Worm (Caenorhabditis elegans) whole organism, L2 larva: ENCODE data around the gene K09D9.3.

ENCODE experiments used
- F13H6.1 ChIP-seq: sonication (generic microtip); optimal IDR thresholded peaks from 2 replicates; lab custom pipeline; 2016; ENCODE audit warnings: missing genetic modification characterization, missing compliant biosample characterization
- R02D3.7 ChIP-seq: fragments of 150-350 bp; optimal IDR thresholded peaks from 2 replicates; lab custom pipeline; 2014; ENCODE audit warnings: missing biosample characterization, missing genetic modification characterization
- Y55F3AM.14 ChIP-seq: fragments of 200-800 bp; sonication (Bioruptor generic); optimal IDR thresholded peaks from 2 replicates; lab custom pipeline; 2018; ENCODE audit warnings: mild to moderate bottlenecking, missing genetic modification characterization, missing compliant biosample characterization
- alr-1 ChIP-seq: fragments of 150-350 bp; optimal IDR thresholded peaks from 2 replicates; lab custom pipeline; 2014; ENCODE audit warnings: missing biosample characterization, missing genetic modification characterization
- aly-2 ChIP-seq: fragments of 150-350 bp; optimal IDR thresholded peaks from 2 replicates; lab custom pipeline; 2014; ENCODE audit warnings: missing biosample characterization, missing genetic modification characterization
- blmp-1 ChIP-seq: sonication (generic microtip); optimal IDR thresholded peaks from 2 replicates; lab custom pipeline; 2017; ENCODE audit warnings: missing genetic modification characterization, mild to moderate bottlenecking, missing compliant biosample characterization, antibody characterized with exemption, moderate library complexity; ENCODE audit not compliant: insufficient read depth
- ceh-16 ChIP-seq: fragments of 150-350 bp; optimal IDR thresholded peaks from 2 replicates; lab custom pipeline; 2014; ENCODE audit warnings: missing biosample characterization, missing genetic modification characterization
- crh-2 ChIP-seq: sonication (generic microtip); optimal IDR thresholded peaks from 2 replicates; lab custom pipeline; 2017; ENCODE audit warnings: missing biosample characterization, missing genetic modification characterization
- egl-27 ChIP-seq: sonication (generic microtip); optimal IDR thresholded peaks from 3 replicates; lab custom pipeline; 2017; ENCODE audit warnings: missing biosample characterization, missing genetic modification reagents, missing genetic modification characterization
- elt-1 ChIP-seq: fragments of 150-350 bp; optimal IDR thresholded peaks from 2 replicates; lab custom pipeline; 2014; ENCODE audit warnings: missing biosample characterization, missing genetic modification characterization
- elt-3 ChIP-seq: sonication (generic microtip); optimal IDR thresholded peaks from 2 replicates; lab custom pipeline; 2017; ENCODE audit warnings: missing biosample characterization, missing genetic modification characterization
- fos-1 ChIP-seq: fragments of 150-350 bp; optimal IDR thresholded peaks from 2 replicates; lab custom pipeline; 2014; ENCODE audit warnings: missing biosample characterization, missing genetic modification characterization
- lin-11 ChIP-seq: fragments of 150-350 bp; sonication (generic microtip); optimal IDR thresholded peaks from 2 replicates; lab custom pipeline; 2014; ENCODE audit warnings: missing biosample characterization, missing genetic modification characterization, inconsistent platforms, mixed read lengths
- lin-39 ChIP-seq: fragments of 150-350 bp; optimal IDR thresholded peaks from 2 replicates; lab custom pipeline; 2014; ENCODE audit warnings: missing biosample characterization, missing genetic modification reagents, missing genetic modification characterization
- lsy-2 ChIP-seq, 2 experiments: fragments of 150-350 bp in 1 of 2; sonication (generic microtip) in 1 of 2; optimal IDR thresholded peaks; 2 replicates each; lab custom pipeline; 2014 to 2017; ENCODE audit warnings: missing biosample characterization in 2 of 2, missing genetic modification characterization in 2 of 2
- mab-5 ChIP-seq: fragments of 150-350 bp; optimal IDR thresholded peaks from 2 replicates; lab custom pipeline; 2014; ENCODE audit warnings: missing biosample characterization, missing genetic modification characterization
- mbf-1 ChIP-seq: sonication (generic microtip); optimal IDR thresholded peaks from 2 replicates; lab custom pipeline; 2017; ENCODE audit warnings: missing biosample characterization, missing genetic modification characterization
- mdl-1 ChIP-seq, 2 experiments: fragments of 150-350 bp in 1 of 2; sonication (generic microtip) in 1 of 2; optimal IDR thresholded peaks; 2 replicates each; lab custom pipeline; 2017; ENCODE audit warnings: missing biosample characterization in 2 of 2, missing genetic modification characterization in 2 of 2
- nhr-10 ChIP-seq: sonication (generic microtip); optimal IDR thresholded peaks from 2 replicates; lab custom pipeline; 2017; ENCODE audit warnings: missing biosample characterization, missing genetic modification characterization
- nhr-12 ChIP-seq: fragments of 150-350 bp; optimal IDR thresholded peaks from 2 replicates; lab custom pipeline; 2014; ENCODE audit warnings: missing biosample characterization, missing genetic modification characterization
- nhr-23 ChIP-seq: fragments of 150-350 bp; optimal IDR thresholded peaks from 2 replicates; lab custom pipeline; 2014; ENCODE audit warnings: missing biosample characterization, missing genetic modification reagents, missing genetic modification characterization
- nhr-237 ChIP-seq: fragments of 150-350 bp; optimal IDR thresholded peaks from 2 replicates; lab custom pipeline; 2014; ENCODE audit warnings: missing biosample characterization, missing genetic modification characterization
- nhr-25 ChIP-seq: fragments of 150-350 bp; sonication (generic microtip); optimal IDR thresholded peaks from 3 replicates; lab custom pipeline; 2014; ENCODE audit warnings: missing biosample characterization, missing genetic modification characterization
- nhr-6 ChIP-seq: fragments of 150-350 bp; optimal IDR thresholded peaks from 2 replicates; lab custom pipeline; 2014; ENCODE audit warnings: missing biosample characterization, missing genetic modification characterization
- nhr-77 ChIP-seq: fragments of 150-350 bp; optimal IDR thresholded peaks from 2 replicates; lab custom pipeline; 2014; ENCODE audit warnings: missing biosample characterization, missing genetic modification characterization
- sem-4 ChIP-seq: fragments of 150-350 bp; optimal IDR thresholded peaks from 2 replicates; lab custom pipeline; 2014; ENCODE audit warnings: missing biosample characterization, missing genetic modification reagents, missing genetic modification characterization
- skn-1 ChIP-seq: sonication (generic microtip); optimal IDR thresholded peaks from 2 replicates; lab custom pipeline; 2017; ENCODE audit warnings: missing biosample characterization, missing genetic modification characterization
- sma-3 ChIP-seq: sonication (generic microtip); optimal IDR thresholded peaks from 2 replicates; lab custom pipeline; 2016; ENCODE audit warnings: missing genetic modification reagents, missing genetic modification characterization, missing compliant biosample characterization
- sma-9 ChIP-seq, 2 experiments: fragments of 150-350 bp in 1 of 2; sonication (generic microtip) in 1 of 2; optimal IDR thresholded peaks; 2 replicates each; lab custom pipeline; 2014 to 2016; ENCODE audit warnings: missing genetic modification characterization in 2 of 2, mild to moderate bottlenecking in 1 of 2, missing biosample characterization in 1 of 2, missing compliant biosample characterization in 1 of 2, missing genetic modification reagents in 1 of 2, moderate library complexity in 1 of 2
- snpc-4 ChIP-seq: fragments of 150-350 bp; optimal IDR thresholded peaks from 2 replicates; lab custom pipeline; 2014; ENCODE audit warnings: missing biosample characterization, missing genetic modification characterization
- unc-55 ChIP-seq: fragments of 150-350 bp; sonication (generic microtip); optimal IDR thresholded peaks from 3 replicates; lab custom pipeline; 2014; ENCODE audit warnings: missing biosample characterization, missing genetic modification reagents, missing genetic modification characterization
- zag-1 ChIP-seq: fragments of 150-350 bp; optimal IDR thresholded peaks from 2 replicates; lab custom pipeline; 2014; ENCODE audit warnings: missing biosample characterization, missing genetic modification characterization
- ztf-11 ChIP-seq: sonication (generic microtip); optimal IDR thresholded peaks from 2 replicates; lab custom pipeline; 2017; ENCODE audit warnings: missing biosample characterization, missing genetic modification characterization
- ztf-4 ChIP-seq: fragments of 150-350 bp; optimal IDR thresholded peaks from 2 replicates; lab custom pipeline; 2014; ENCODE audit warnings: missing biosample characterization, missing genetic modification characterization

Gene K09D9.3

ce11 chrV:4005219-4005618 lies 14.1 kb upstream of the K09D9.3 start, which contains the start of gene srh-8:
TSS of gene srh-8 (plus strand) at chrV:4005519.
- no peak for TF ChIP-seq skn-1 (tag; lab: Kevin White, UChicago)
- TF ChIP-seq, all 48 proteins: peak for 0

DNA sequence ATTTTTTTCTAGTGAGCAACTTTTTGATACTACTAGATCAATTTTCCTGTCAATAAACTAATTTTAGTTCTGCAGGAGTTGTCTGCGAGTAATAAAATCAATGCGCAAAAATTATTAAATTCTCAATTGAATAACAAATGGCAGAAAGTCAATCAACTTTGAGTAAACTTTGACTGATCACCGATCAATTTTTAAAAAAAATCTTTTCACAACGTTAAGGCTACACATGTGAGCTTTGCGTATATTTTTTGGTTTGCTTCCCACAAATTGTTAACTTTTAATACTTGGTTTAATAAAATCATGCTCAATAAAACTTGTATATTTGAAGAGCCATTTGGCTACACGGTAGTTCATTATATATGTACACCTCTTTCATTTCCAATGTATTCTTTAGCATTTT lies 11.4 kb upstream of the K09D9.3 start, which contains the start of gene srh-7:
Gene srh-7, plus strand, starts transcription at position 301 of the 400 bp plus-strand sequence.
- no peak for TF ChIP-seq ztf-11 (tag; lab: Kevin White, UChicago)
- TF ChIP-seq elt-3 (tag; lab: Kevin White, UChicago) = no peak
- TF ChIP-seq sma-9 (GFP tag; optimal IDR thresholded peaks at IDR 0.05; lab: Kevin White, UChicago) = no peak
- TF ChIP-seq sma-9 (tag; optimal IDR thresholded peaks at IDR 0.05; lab: Kevin White, UChicago) = no peak
- TF ChIP-seq ceh-16 (tag; lab: Kevin White, UChicago) = no peak
- no peak for TF ChIP-seq nhr-23
- TF ChIP-seq nhr-237 (tag; lab: Kevin White, UChicago) = no peak
- TF ChIP-seq zag-1 (tag; lab: Kevin White, UChicago) = no peak
- TF ChIP-seq nhr-25 = no peak
- no peak for TF ChIP-seq aly-2 (tag; lab: Kevin White, UChicago)
- no peak for TF ChIP-seq F13H6.1
- no peak for TF ChIP-seq mdl-1 (tag; optimal IDR thresholded peaks at IDR 0.05; lab: Kevin White, UChicago)
- TF ChIP-seq lsy-2 (tag; optimal IDR thresholded peaks at IDR 0.05; lab: Kevin White, UChicago) = no peak
- TF ChIP-seq R02D3.7 = no peak
- TF ChIP-seq nhr-12 (tag; lab: Kevin White, UChicago) = no peak
- TF ChIP-seq, all 48 proteins: peak for 0

- TF ChIP-seq blmp-1 (no peak), mdl-1 (tag; optimal IDR thresholded peaks at IDR 0.05; lab: Kevin White, UChicago) (no peak), ztf-11 (tag; lab: Kevin White, UChicago) (no peak)
These were observed 9.1 kb upstream of the K09D9.3 start, which contains the start of gene srh-4 for ce11 chrV:4010170-4010569. TSS of gene srh-4 (plus strand) at chrV:4010470.

ce11 chrV:4016780-4017179 lies 2.5 kb upstream of the K09D9.3 start, which contains the start of gene srw-89:
TSS of gene srw-89 (plus strand) at chrV:4017080.
- TF ChIP-seq R02D3.7 (no peak), ceh-16 (tag; lab: Kevin White, UChicago) (no peak), lin-39 (tag; lab: Kevin White, UChicago) (no peak), alr-1 (tag; lab: Kevin White, UChicago) (no peak), unc-55 (GFP tag; lab: Kevin White, UChicago) (no peak), sma-3 (GFP tag; lab: Kevin White, UChicago) (no peak), egl-27 (tag; lab: Kevin White, UChicago) (no peak), elt-3 (tag; lab: Kevin White, UChicago) (no peak), sma-9 (GFP tag; optimal IDR thresholded peaks at IDR 0.05; lab: Kevin White, UChicago) (no peak), sma-9 (tag; optimal IDR thresholded peaks at IDR 0.05; lab: Kevin White, UChicago) (no peak), mbf-1 (tag; lab: Kevin White, UChicago) (no peak), mdl-1 (tag; optimal IDR thresholded peaks at IDR 0.05; lab: Kevin White, UChicago) (no peak), lsy-2 (tag; optimal IDR thresholded peaks at IDR 0.05; lab: Kevin White, UChicago) (no peak), zag-1 (tag; lab: Kevin White, UChicago) (no peak)
- TF ChIP-seq, all 48 proteins: peak for 0

- no peak for TF ChIP-seq skn-1 (tag; lab: Kevin White, UChicago)
- TF ChIP-seq mab-5 = no peak
- no peak for TF ChIP-seq Y55F3AM.14 (GFP tag; lab: Kevin White, UChicago)
- TF ChIP-seq, all 48 proteins: peak for 0
These were observed 697 bp upstream of the K09D9.3 start for ce11 chrV:4018591-4018990.

DNA sequence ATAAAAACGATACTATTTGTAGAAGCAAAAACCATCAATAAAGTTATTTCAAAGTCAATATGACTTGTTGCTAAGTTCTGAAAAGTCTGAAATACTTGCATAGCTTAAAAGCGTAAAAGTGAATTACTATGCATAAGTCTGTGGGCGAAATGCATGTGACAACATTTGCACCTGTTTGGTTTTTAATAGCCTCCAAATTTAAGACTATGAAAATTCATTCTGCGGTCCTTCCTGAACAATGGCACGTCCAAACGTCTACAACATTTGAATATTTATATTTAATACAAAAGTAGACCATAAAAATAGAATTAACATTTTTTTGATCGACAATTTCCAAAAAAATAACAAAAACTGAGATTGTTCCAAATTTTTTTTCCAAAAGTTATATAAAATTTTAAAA lies 2.5 kb downstream of the K09D9.3 start, which contains the start of gene K09D9.14:
Gene K09D9.14, minus strand, starts transcription at position 101 of the 400 bp plus-strand sequence.
- TF ChIP-seq nhr-77 (no peak), aly-2 (tag; lab: Kevin White, UChicago) (no peak), snpc-4 (no peak), unc-55 (GFP tag; lab: Kevin White, UChicago) (no peak), crh-2 (tag; lab: Kevin White, UChicago) (no peak), sma-3 (GFP tag; lab: Kevin White, UChicago) (no peak), lin-11 (tag; lab: Kevin White, UChicago) (no peak), elt-3 (tag; lab: Kevin White, UChicago) (no peak), blmp-1 (no peak), ztf-4 (tag; lab: Kevin White, UChicago) (no peak), fos-1 (no peak), Y55F3AM.14 (GFP tag; lab: Kevin White, UChicago) (no peak), lsy-2 (tag; optimal IDR thresholded peaks at IDR 0.05; lab: Kevin White, UChicago) (no peak), sma-9 (GFP tag; optimal IDR thresholded peaks at IDR 0.05; lab: Kevin White, UChicago) (no peak), sma-9 (tag; optimal IDR thresholded peaks at IDR 0.05; lab: Kevin White, UChicago) (no peak), R02D3.7 (no peak), nhr-6 (tag; lab: Kevin White, UChicago) (no peak), nhr-10 (tag; lab: Kevin White, UChicago) (no peak), zag-1 (tag; lab: Kevin White, UChicago) (no peak), elt-1 (tag; lab: Kevin White, UChicago) (no peak), sem-4 (tag; lab: Kevin White, UChicago) (no peak)
